Worm (Caenorhabditis elegans) whole organism, late embryonic: Measurements from ENCODE around the gene K10B3.1.
A peak's percentile ranks its signal among the peaks of the same experiment; 100 is the strongest.

Experiments used
- C38D4.7 ChIP-seq: fragments of 200-800 bp; sonication (Bioruptor generic); optimal IDR thresholded peaks from 2 replicates; lab custom pipeline; 2018; ENCODE audit warnings: mild to moderate bottlenecking, missing genetic modification characterization, moderate library complexity, missing compliant biosample characterization
- F13H6.1 ChIP-seq: sonication (generic microtip); optimal IDR thresholded peaks from 2 replicates; lab custom pipeline; 2016; ENCODE audit warnings: missing genetic modification characterization, missing compliant biosample characterization
- K02D7.2 ChIP-seq: sonication (generic microtip); optimal IDR thresholded peaks from 2 replicates; lab custom pipeline; 2017; ENCODE audit warnings: mild to moderate bottlenecking, missing genetic modification characterization, missing compliant biosample characterization
- T23F11.4 ChIP-seq: fragments of 200-800 bp; sonication (Bioruptor generic); optimal IDR thresholded peaks from 2 replicates; lab custom pipeline; 2018; ENCODE audit warnings: mild to moderate bottlenecking, missing genetic modification characterization, missing compliant biosample characterization
- Y22D7AL.16 ChIP-seq: sonication (generic microtip); optimal IDR thresholded peaks from 2 replicates; lab custom pipeline; 2016; ENCODE audit warnings: missing genetic modification characterization, missing compliant biosample characterization
- ama-1 ChIP-seq: fragments of 150-350 bp; optimal IDR thresholded peaks from 2 replicates; lab custom pipeline; 2014
- ceh-2 ChIP-seq: sonication (generic microtip); optimal IDR thresholded peaks from 2 replicates; lab custom pipeline; 2016; ENCODE audit warnings: missing genotype, missing genetic modification characterization, missing compliant biosample characterization
- ceh-31 ChIP-seq: sonication (generic microtip); optimal IDR thresholded peaks from 2 replicates; lab custom pipeline; 2016; ENCODE audit warnings: missing genetic modification characterization, missing compliant biosample characterization
- ceh-34 ChIP-seq: sonication (generic microtip); optimal IDR thresholded peaks from 2 replicates; lab custom pipeline; 2016; ENCODE audit warnings: mild to moderate bottlenecking, missing genetic modification characterization, missing compliant biosample characterization
- ceh-6 ChIP-seq: fragments of 200-800 bp; sonication (Bioruptor generic); optimal IDR thresholded peaks from 2 replicates; lab custom pipeline; 2018; ENCODE audit warnings: mild to moderate bottlenecking, missing genetic modification characterization, missing compliant biosample characterization
- che-1 ChIP-seq: sonication (generic microtip); optimal IDR thresholded peaks from 2 replicates; lab custom pipeline; 2016; ENCODE audit warnings: mild to moderate bottlenecking, missing genetic modification characterization, missing compliant biosample characterization
- dve-1 ChIP-seq: sonication (generic microtip); optimal IDR thresholded peaks from 2 replicates; lab custom pipeline; 2017; ENCODE audit warnings: antibody characterized with exemption, mild to moderate bottlenecking, missing genetic modification characterization, missing compliant biosample characterization
- elt-2 ChIP-seq: sonication (generic microtip); optimal IDR thresholded peaks from 2 replicates; lab custom pipeline; 2016; ENCODE audit warnings: missing genetic modification reagents, missing genetic modification characterization, missing compliant biosample characterization
- elt-4 ChIP-seq: sonication (generic microtip); optimal IDR thresholded peaks from 2 replicates; lab custom pipeline; 2016; ENCODE audit warnings: missing genetic modification characterization, missing compliant biosample characterization
- ets-4 ChIP-seq: sonication (generic microtip); optimal IDR thresholded peaks from 2 replicates; lab custom pipeline; 2016; ENCODE audit warnings: missing genetic modification characterization, missing compliant biosample characterization
- fkh-10 ChIP-seq: fragments of 150-350 bp; optimal IDR thresholded peaks from 2 replicates; lab custom pipeline; 2014; ENCODE audit warnings: missing biosample characterization, missing genetic modification reagents, missing genetic modification characterization
- hlh-15 ChIP-seq: sonication (generic microtip); optimal IDR thresholded peaks from 2 replicates; lab custom pipeline; 2016; ENCODE audit warnings: missing genetic modification characterization, missing compliant biosample characterization
- hlh-6 ChIP-seq: sonication (generic microtip); optimal IDR thresholded peaks from 2 replicates; lab custom pipeline; 2016; ENCODE audit warnings: missing genotype, missing genetic modification characterization, missing compliant biosample characterization
- hlh-8 ChIP-seq: sonication (generic microtip); optimal IDR thresholded peaks from 2 replicates; lab custom pipeline; 2016; ENCODE audit warnings: missing genotype, missing genetic modification characterization, missing compliant biosample characterization
- lim-6 ChIP-seq: sonication (generic microtip); optimal IDR thresholded peaks from 2 replicates; lab custom pipeline; 2016; ENCODE audit warnings: missing genetic modification characterization, missing compliant biosample characterization
- lin-11 ChIP-seq: fragments of 200-800 bp; sonication (Bioruptor generic); optimal IDR thresholded peaks from 2 replicates; lab custom pipeline; 2018; ENCODE audit warnings: mild to moderate bottlenecking, missing genetic modification characterization, missing compliant biosample characterization
- madf-2 ChIP-seq: sonication (generic microtip); optimal IDR thresholded peaks from 2 replicates; lab custom pipeline; 2017; ENCODE audit warnings: missing genetic modification characterization, missing compliant biosample characterization
- nfya-1 ChIP-seq: sonication (generic microtip); optimal IDR thresholded peaks from 2 replicates; lab custom pipeline; 2017; ENCODE audit warnings: missing genetic modification characterization, mild to moderate bottlenecking, missing compliant biosample characterization, antibody characterized with exemption, moderate library complexity
- nhr-11 ChIP-seq: fragments of 150-350 bp; optimal IDR thresholded peaks from 2 replicates; lab custom pipeline; 2014; ENCODE audit warnings: missing biosample characterization, missing genetic modification characterization
- pag-3 ChIP-seq: sonication (generic microtip); optimal IDR thresholded peaks from 2 replicates; lab custom pipeline; 2016; ENCODE audit warnings: missing compliant biosample characterization, missing genetic modification characterization, borderline replicate concordance
- pha-4 ChIP-seq: fragments of 150-350 bp; optimal IDR thresholded peaks from 2 replicates; lab custom pipeline; 2018; ENCODE audit warnings: missing biosample characterization, missing genetic modification reagents, missing genetic modification characterization
- rnt-1 ChIP-seq: sonication (generic microtip); optimal IDR thresholded peaks from 2 replicates; lab custom pipeline; 2016; ENCODE audit warnings: missing genetic modification characterization, missing compliant biosample characterization
- sdc-2 ChIP-seq: sonication (generic microtip); optimal IDR thresholded peaks from 2 replicates; lab custom pipeline; 2016; ENCODE audit warnings: missing genotype, missing genetic modification characterization, missing compliant biosample characterization
- sox-2 ChIP-seq: fragments of 200-800 bp; sonication (Bioruptor generic); IDR thresholded peaks from 2 replicates; pipeline ENCODE4 v1.3.6; 2022; ENCODE audit warnings: missing genetic modification reagents, missing genetic modification characterization, missing compliant biosample characterization
- tbx-7 ChIP-seq: sonication (generic microtip); optimal IDR thresholded peaks from 2 replicates; lab custom pipeline; 2016; ENCODE audit warnings: missing genotype, missing genetic modification characterization, missing compliant biosample characterization
- unc-42 ChIP-seq: sonication (generic microtip); optimal IDR thresholded peaks from 2 replicates; lab custom pipeline; 2016; ENCODE audit warnings: missing genotype, missing genetic modification characterization, missing compliant biosample characterization
- unc-55 ChIP-seq: sonication (generic microtip); optimal IDR thresholded peaks from 2 replicates; lab custom pipeline; 2017; ENCODE audit warnings: missing biosample characterization, missing genetic modification reagents, missing genetic modification characterization
- zip-5 ChIP-seq: sonication (generic microtip); optimal IDR thresholded peaks from 2 replicates; lab custom pipeline; 2016; ENCODE audit warnings: missing genetic modification characterization, missing compliant biosample characterization
- ztf-16 ChIP-seq: sonication (generic microtip); optimal IDR thresholded peaks from 2 replicates; lab custom pipeline; 2017; ENCODE audit warnings: missing genetic modification characterization, missing compliant biosample characterization

Gene K10B3.1

ce11 chrX:3170456-3170855 is 35.2 kb downstream of the K10B3.1 start, which contains the start of gene C15C7.6:
Gene C15C7.6 (minus strand): TSS chrX:3170556.
- TF ChIP-seq unc-55 (no peak), ceh-6 (GFP tag; lab: Kevin White, UChicago) (no peak), tbx-7 (tag; lab: Kevin White, UChicago) (no peak), ceh-34 (no peak), rnt-1 (no peak), nfya-1 (tag; lab: Kevin White, UChicago) (no peak), ceh-31 (tag; lab: Kevin White, UChicago) (no peak), fkh-10 (GFP tag; lab: Kevin White, UChicago) (no peak), C38D4.7 (GFP tag; lab: Kevin White, UChicago) (no peak), hlh-8 (tag; lab: Kevin White, UChicago) (no peak), lim-6 (tag; lab: Kevin White, UChicago) (no peak), che-1 (no peak), T23F11.4 (GFP tag; lab: Kevin White, UChicago) (no peak), ama-1 (lab: Kevin White, UChicago) (no peak), dve-1 (tag; lab: Kevin White, UChicago) (no peak), sdc-2 (tag; lab: Kevin White, UChicago) (no peak)

DNA sequence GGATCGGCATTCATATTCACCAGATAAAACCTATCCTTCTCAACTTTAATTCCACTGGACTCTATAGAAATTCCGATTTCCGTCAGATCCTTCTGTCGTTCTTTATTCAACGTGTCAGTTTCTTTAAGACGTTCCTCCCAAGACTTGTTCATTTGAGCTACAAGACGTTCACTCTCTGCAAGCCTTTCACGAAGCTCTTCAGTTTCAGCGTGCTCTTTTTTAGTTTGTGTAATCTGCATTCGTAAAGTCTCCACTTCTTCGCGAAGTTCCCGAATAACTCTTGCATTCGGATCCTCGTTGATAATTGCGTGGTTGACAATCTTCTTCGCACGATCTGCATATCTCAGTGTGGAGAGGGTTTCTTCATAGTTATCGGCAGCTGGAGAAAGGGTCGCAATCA is 41.4 kb downstream of the K10B3.1 start:
- no peak for TF ChIP-seq ztf-16 (tag; lab: Kevin White, UChicago)
- no peak for TF ChIP-seq ama-1 (lab: Kevin White, UChicago)
- TF ChIP-seq lin-11 = no peak
- TF ChIP-seq hlh-6 (tag; lab: Kevin White, UChicago) = no peak

DNA sequence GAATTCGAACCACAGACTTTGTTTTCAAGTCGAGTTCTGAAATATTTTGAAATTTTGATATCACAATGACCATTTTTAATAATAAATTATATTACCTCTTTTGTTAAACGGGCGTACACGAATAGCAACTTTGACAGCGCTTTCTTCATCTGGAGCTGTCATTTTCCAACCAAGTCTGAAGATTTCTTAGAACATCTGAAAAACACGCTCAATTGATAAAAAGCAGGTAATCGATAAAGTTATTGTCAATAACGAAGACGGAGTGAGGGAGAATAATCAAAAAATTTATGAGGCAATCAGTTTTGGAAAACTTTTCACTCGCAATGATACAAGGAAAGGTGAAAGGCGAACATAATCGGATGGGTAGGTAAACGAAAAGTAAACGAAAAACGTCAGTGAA is 43.2 kb downstream of the K10B3.1 start, which contains the start of gene klp-4:
TSS of gene klp-4 (minus strand) at position 201 of the 400 bp plus-strand sequence.
- TF ChIP-seq nhr-11 (tag; lab: Kevin White, UChicago) (no peak), fkh-10 (GFP tag; lab: Kevin White, UChicago) (no peak), ets-4 (tag; lab: Kevin White, UChicago) (no peak), unc-55 (no peak), madf-2 (no peak), pha-4 (no peak), hlh-15 (tag; lab: Kevin White, UChicago) (no peak), nfya-1 (tag; lab: Kevin White, UChicago) (no peak), zip-5 (tag; lab: Kevin White, UChicago) (no peak), elt-4 (no peak), pag-3 (tag; lab: Kevin White, UChicago) (no peak), K02D7.2 (tag; lab: Kevin White, UChicago) (no peak), sdc-2 (tag; lab: Kevin White, UChicago) (no peak), ceh-2 (tag; lab: Kevin White, UChicago) (no peak), elt-2 (no peak), C38D4.7 (GFP tag; lab: Kevin White, UChicago) (no peak), lim-6 (tag; lab: Kevin White, UChicago) (no peak)
- TF ChIP-seq, all 69 proteins: peak for 0

ce11 chrX:3181376-3181775 is 46.1 kb downstream of the K10B3.1 start:
- TF ChIP-seq sox-2 (GFP tag; lab: Robert Waterston, UW) (no peak), unc-42 (tag; lab: Kevin White, UChicago) (peak; percentile 91), hlh-6 (tag; lab: Kevin White, UChicago) (no peak), zip-5 (tag; lab: Kevin White, UChicago) (no peak), unc-55 (no peak), Y22D7AL.16 (tag; lab: Kevin White, UChicago) (no peak)
- TF ChIP-seq, all 69 proteins: peak for 1

DNA sequence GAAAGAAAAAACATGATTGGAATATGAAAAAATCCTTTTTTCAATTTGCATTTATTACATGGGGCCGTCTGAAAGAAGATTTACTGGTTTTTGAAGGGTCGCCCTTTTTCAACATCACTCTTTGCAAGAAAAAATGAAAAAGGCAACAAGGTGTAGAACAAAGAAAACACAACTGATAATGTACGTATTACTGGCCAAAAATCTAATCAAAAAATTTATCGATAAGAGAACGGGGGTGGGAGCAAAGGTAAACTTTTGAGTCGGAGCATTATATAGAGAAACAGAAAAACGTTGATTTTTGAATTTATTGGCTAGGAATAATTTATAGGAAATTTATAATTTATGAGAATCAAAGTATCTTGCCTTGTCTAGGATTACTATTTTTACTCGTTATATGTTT is 46.6 kb downstream of the K10B3.1 start:
- TF ChIP-seq F13H6.1 (tag; lab: Kevin White, UChicago) (no peak), elt-2 (peak; percentile 26)
